Fruit fly (Drosophila melanogaster) whole organism, embryonic: ENCODE results near the gene CG32537.

Experiments
- Abd-B ChIP-seq: fragments of 200-800 bp; sonication (Bioruptor generic); optimal IDR thresholded peaks from 2 replicates; lab custom pipeline; 2018; ENCODE audit warnings: missing biosample characterization, mild to moderate bottlenecking, missing genetic modification characterization, moderate library complexity
- Aef1 ChIP-seq: fragments of 200-800 bp; sonication (Bioruptor generic); IDR thresholded peaks from 3 replicates; pipeline ENCODE4 v1.3.6; 2022; ENCODE audit warnings: missing biosample characterization, missing genetic modification characterization
- Awh ChIP-seq: fragments of 200-800 bp; sonication (Bioruptor generic); IDR thresholded peaks from 2 replicates; pipeline ENCODE4, ENCODE4 v1.3.6; 2022; ENCODE audit warnings: missing biosample characterization, missing genetic modification characterization
- Bgb ChIP-seq: fragments of 200-800 bp; sonication (Bioruptor generic); IDR thresholded peaks from 2 replicates; pipeline ENCODE4 v1.3.6; 2022; ENCODE audit warnings: missing biosample characterization, missing genetic modification characterization; ENCODE audit not compliant: partially characterized antibody
- Bteb2 ChIP-seq: fragments of 200-800 bp; sonication (Bioruptor generic); optimal IDR thresholded peaks from 2 replicates; lab custom pipeline; 2016; ENCODE audit warnings: missing biosample characterization, missing genetic modification characterization
- CG11695 ChIP-seq: fragments of 200-800 bp; sonication (Bioruptor generic); IDR thresholded peaks from 3 replicates; pipeline ENCODE4 v1.3.6; 2022; ENCODE audit warnings: missing biosample characterization, missing genetic modification characterization
- CG12155 ChIP-seq: fragments of 200-800 bp; sonication (Bioruptor generic); optimal IDR thresholded peaks from 3 replicates; lab custom pipeline; 2016; ENCODE audit warnings: missing biosample characterization, missing genetic modification characterization
- CG1233 ChIP-seq: fragments of 200-800 bp; sonication (Bioruptor generic); optimal IDR thresholded peaks from 4 replicates; lab custom pipeline; 2018; ENCODE audit warnings: missing biosample characterization, mild to moderate bottlenecking, missing genetic modification characterization
- CG12744 ChIP-seq: fragments of 200-800 bp; sonication (Bioruptor generic); optimal IDR thresholded peaks from 2 replicates; lab custom pipeline; 2016; ENCODE audit warnings: missing biosample characterization, missing genetic modification characterization
- CG14441 ChIP-seq: fragments of 200-800 bp; sonication (Bioruptor generic); IDR thresholded peaks from 2 replicates; pipeline ENCODE4 v1.3.6; 2022; ENCODE audit warnings: missing biosample characterization, missing genetic modification characterization
- CG15514 ChIP-seq: fragments of 200-800 bp; sonication (Bioruptor generic); optimal IDR thresholded peaks from 3 replicates; lab custom pipeline; 2017; ENCODE audit warnings: missing biosample characterization, missing genetic modification characterization, mild to moderate bottlenecking, moderate library complexity, missing genetic modification reagents
- CG16813 ChIP-seq: fragments of 200-800 bp; sonication (Bioruptor generic); IDR thresholded peaks from 3 replicates; pipeline ENCODE4 v1.3.6; 2022; ENCODE audit warnings: missing biosample characterization, missing genetic modification characterization; ENCODE audit not compliant: partially characterized antibody
- CG18619 ChIP-seq: fragments of 200-800 bp; sonication (Bioruptor generic); optimal IDR thresholded peaks from 3 replicates; lab custom pipeline; 2017; ENCODE audit warnings: missing biosample characterization, mild to moderate bottlenecking, missing genetic modification characterization
- CG2712 ChIP-seq: fragments of 200-800 bp; optimal IDR thresholded peaks from 3 replicates; lab custom pipeline; 2019; ENCODE audit warnings: missing biosample characterization, mild to moderate bottlenecking, missing genetic modification characterization, moderate library complexity
- CG3281 ChIP-seq: fragments of 200-800 bp; sonication (Bioruptor generic); optimal IDR thresholded peaks from 3 replicates; lab custom pipeline; 2017; ENCODE audit warnings: missing biosample characterization, mild to moderate bottlenecking, missing genetic modification characterization
- CG4730 ChIP-seq: fragments of 200-800 bp; sonication (Bioruptor generic); IDR thresholded peaks from 2 replicates; pipeline ENCODE4 v1.3.6; 2022; ENCODE audit warnings: missing biosample characterization, missing genetic modification characterization
- CG6654 ChIP-seq: fragments of 200-800 bp; sonication (Bioruptor generic); optimal IDR thresholded peaks from 2 replicates; lab custom pipeline; 2017; ENCODE audit warnings: missing biosample characterization, mild to moderate bottlenecking, missing genetic modification characterization
- CG7987 ChIP-seq: fragments of 200-800 bp; sonication (Bioruptor generic); optimal IDR thresholded peaks from 2 replicates; lab custom pipeline; 2018; ENCODE audit warnings: missing biosample characterization, mild to moderate bottlenecking, missing genetic modification characterization, moderate library complexity
- CG8765 ChIP-seq: fragments of 200-800 bp; sonication (Bioruptor generic); IDR thresholded peaks from 2 replicates; pipeline ENCODE4 v1.3.6; 2022; ENCODE audit warnings: missing biosample characterization, missing genetic modification characterization
- CG9797 ChIP-seq: fragments of 200-800 bp; sonication (Bioruptor generic); optimal IDR thresholded peaks from 3 replicates; lab custom pipeline; 2018; ENCODE audit warnings: missing biosample characterization, mild to moderate bottlenecking, missing genetic modification characterization
- CHES-1-like ChIP-seq: fragments of 200-800 bp; sonication (Bioruptor generic); optimal IDR thresholded peaks from 2 replicates; lab custom pipeline; 2016; ENCODE audit warnings: missing biosample characterization, missing genetic modification characterization
- Dfd ChIP-seq, 2 experiments: fragments of >200 bp; optimal IDR thresholded peaks; 2 replicates each; lab custom pipeline; 2017; ENCODE audit warnings: missing biosample characterization in 2 of 2, missing genetic modification characterization in 2 of 2
- H15 ChIP-seq: fragments of 200-800 bp; sonication (Bioruptor generic); IDR thresholded peaks from 3 replicates; pipeline ENCODE4 v1.3.6; 2022; ENCODE audit warnings: missing biosample characterization, missing genetic modification characterization
- Hsf ChIP-seq: fragments of 200-800 bp; sonication (Bioruptor generic); optimal IDR thresholded peaks from 3 replicates; lab custom pipeline; 2016; ENCODE audit warnings: missing biosample characterization, missing genetic modification characterization
- Med ChIP-seq: fragments of 200-800 bp; sonication (Bioruptor generic); peaks from one replicate; lab custom pipeline; 2016; ENCODE audit warnings: missing biosample characterization, missing genetic modification characterization, mild to moderate bottlenecking, inconsistent platforms, moderate library complexity
- Neu2 ChIP-seq: fragments of 200-800 bp; sonication (Bioruptor generic); optimal IDR thresholded peaks from 3 replicates; lab custom pipeline; 2016; ENCODE audit warnings: missing biosample characterization, missing genetic modification characterization, borderline replicate concordance
- NfI ChIP-seq: fragments of 200-800 bp; sonication (Bioruptor generic); optimal IDR thresholded peaks from 3 replicates; lab custom pipeline; 2018; ENCODE audit warnings: missing biosample characterization, mild to moderate bottlenecking, missing genetic modification characterization, moderate library complexity
- Optix ChIP-seq: fragments of 200-800 bp; sonication (Bioruptor generic); IDR thresholded peaks from 3 replicates; pipeline ENCODE4 v1.3.6; 2022; ENCODE audit warnings: missing biosample characterization, missing genetic modification characterization
- Spps ChIP-seq: fragments of 200-800 bp; sonication (Bioruptor generic); optimal IDR thresholded peaks from 2 replicates; lab custom pipeline; 2018; ENCODE audit warnings: missing biosample characterization, mild to moderate bottlenecking, missing genetic modification characterization
- Xbp1 ChIP-seq: fragments of 200-800 bp; sonication (Bioruptor generic); optimal IDR thresholded peaks from 3 replicates; lab custom pipeline; 2016; ENCODE audit warnings: missing biosample characterization, mild to moderate bottlenecking, missing genetic modification characterization
- ash1 ChIP-seq: fragments of 200-800 bp; sonication (Bioruptor generic); optimal IDR thresholded peaks from 2 replicates; lab custom pipeline; 2018; ENCODE audit warnings: missing biosample characterization, mild to moderate bottlenecking, missing genetic modification characterization
- ato ChIP-seq: fragments of 200-800 bp; sonication (Bioruptor generic); IDR thresholded peaks from 2 replicates; pipeline ENCODE4 v1.3.6; 2022; ENCODE audit warnings: missing biosample characterization, missing genetic modification characterization; ENCODE audit not compliant: partially characterized antibody
- caup ChIP-seq: fragments of 200-800 bp; sonication (Bioruptor generic); optimal IDR thresholded peaks from 3 replicates; lab custom pipeline; 2017; ENCODE audit warnings: missing biosample characterization, mild to moderate bottlenecking, missing genetic modification characterization, moderate library complexity; ENCODE audit not compliant: severe bottlenecking
- chm ChIP-seq: fragments of 200-800 bp; sonication (Bioruptor generic); IDR thresholded peaks from 2 replicates; pipeline ENCODE4 v1.3.6; 2022; ENCODE audit warnings: missing biosample characterization, missing genetic modification characterization
- crp ChIP-seq, 2 experiments: fragments of 200-800 bp; sonication (Bioruptor generic); optimal IDR thresholded peaks; 2 replicates in 1 of 2; 3 replicates in 1 of 2; lab custom pipeline; 2017; ENCODE audit warnings: missing biosample characterization in 2 of 2, missing genetic modification characterization in 2 of 2, mild to moderate bottlenecking in 1 of 2, moderate library complexity in 1 of 2
- fd96Cb ChIP-seq: fragments of 200-800 bp; sonication (Bioruptor generic); optimal IDR thresholded peaks from 2 replicates; lab custom pipeline; 2018; ENCODE audit warnings: missing biosample characterization, mild to moderate bottlenecking, missing genetic modification characterization, moderate library complexity
- grau ChIP-seq: fragments of 200-800 bp; optimal IDR thresholded peaks from 3 replicates; lab custom pipeline; 2019; ENCODE audit warnings: missing biosample characterization, mild to moderate bottlenecking, missing genetic modification characterization, moderate library complexity
- inv ChIP-seq: fragments of 200-800 bp; sonication (Bioruptor generic); IDR thresholded peaks from 2 replicates; pipeline ENCODE4 v1.3.6; 2022; ENCODE audit warnings: missing biosample characterization, missing genetic modification characterization; ENCODE audit not compliant: partially characterized antibody
- lab ChIP-seq: fragments of 200-800 bp; sonication (Bioruptor generic); optimal IDR thresholded peaks from 3 replicates; lab custom pipeline; 2017; ENCODE audit warnings: missing biosample characterization, missing genetic modification characterization, mild to moderate bottlenecking, moderate library complexity, missing genetic modification reagents
- luna ChIP-seq: fragments of 200-800 bp; sonication (Bioruptor generic); optimal IDR thresholded peaks from 2 replicates; lab custom pipeline; 2016; ENCODE audit warnings: missing biosample characterization, missing genetic modification characterization
- nmo ChIP-seq: fragments of 200-800 bp; sonication (Bioruptor generic); optimal IDR thresholded peaks from 2 replicates; lab custom pipeline; 2018; ENCODE audit warnings: missing biosample characterization, mild to moderate bottlenecking, missing genetic modification characterization, moderate library complexity
- pan ChIP-seq, 4 experiments: fragments of >200 bp in 3 of 4; fragments of 200-800 bp in 1 of 4; sonication (Bioruptor generic) in 1 of 4; optimal IDR thresholded peaks in 3 of 4; IDR thresholded peaks in 1 of 4; 2 replicates each; pipeline versions ENCODE4 v1.3.6 to Lab custom; 2017 to 2022; ENCODE audit warnings: missing biosample characterization in 2 of 4, missing genetic modification characterization in 2 of 4, mixed read lengths in 1 of 4
- ranshi ChIP-seq: fragments of 200-800 bp; sonication (Bioruptor generic); IDR thresholded peaks from 2 replicates; pipeline ENCODE4 v1.3.6; 2022; ENCODE audit warnings: missing biosample characterization, missing genetic modification characterization
- sens ChIP-seq: fragments of 200-800 bp; sonication (Bioruptor generic); peaks from one replicate; lab custom pipeline; 2016; ENCODE audit warnings: missing biosample characterization, missing genetic modification characterization
- slbo ChIP-seq: fragments of 200-800 bp; sonication (Bioruptor generic); IDR thresholded peaks from 2 replicates; pipeline ENCODE4 v1.3.6; 2022; ENCODE audit warnings: missing biosample characterization, missing genetic modification characterization
- sna ChIP-seq: fragments of 200-800 bp; sonication (Bioruptor generic); IDR thresholded peaks from 2 replicates; pipeline ENCODE4 v1.3.6; 2022; ENCODE audit warnings: missing biosample characterization, missing genetic modification characterization; ENCODE audit not compliant: partially characterized antibody
- so ChIP-seq: fragments of 200-800 bp; sonication (Bioruptor generic); IDR thresholded peaks from 3 replicates; pipeline ENCODE4 v1.3.6; 2022; ENCODE audit warnings: missing biosample characterization, missing genetic modification characterization
- stc ChIP-seq: fragments of 200-800 bp; sonication (Bioruptor generic); IDR thresholded peaks from 2 replicates; pipeline ENCODE4 v1.3.6; 2022; ENCODE audit warnings: missing biosample characterization, missing genetic modification characterization
- tin ChIP-seq: fragments of 200-800 bp; sonication (Bioruptor generic); optimal IDR thresholded peaks from 3 replicates; lab custom pipeline; 2016; ENCODE audit warnings: missing biosample characterization, missing genetic modification characterization
- wdn ChIP-seq: fragments of 200-800 bp; sonication (Bioruptor generic); IDR thresholded peaks from 2 replicates; pipeline ENCODE4 v1.3.6; 2022; ENCODE audit warnings: missing biosample characterization, missing genetic modification characterization

CG32537 gene

DNA sequence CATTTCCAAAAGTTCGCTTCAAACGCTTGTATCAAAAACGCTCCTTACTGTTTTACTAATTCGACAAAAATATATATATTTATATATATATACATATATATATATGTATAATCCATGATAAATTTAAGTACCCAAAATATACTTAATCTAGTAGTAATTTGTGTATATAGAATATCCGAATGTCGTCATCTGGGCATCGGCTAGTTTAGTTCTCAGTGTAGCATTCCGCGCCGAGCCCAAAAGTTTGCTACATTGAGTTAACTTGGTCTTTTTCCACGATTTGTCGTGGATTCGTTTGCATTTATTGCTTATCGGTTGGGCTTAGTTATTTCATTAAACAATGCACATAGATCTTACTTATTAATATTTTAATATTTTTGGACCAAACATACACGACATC lies 4.9 kb upstream of the CG32537 start (continued):
- TF ChIP-seq CG4730 (GFP tag; lab: Robert Waterston, UW) (no peak), ato (GFP tag; lab: Robert Waterston, UW) (no peak), ash1 (GFP tag; lab: Kevin White, UChicago) (no peak), inv (GFP tag; lab: Robert Waterston, UW) (no peak), CG2712 (peak; percentile 27), CG12744 (no peak), Aef1 (peak; percentile 17; the same call in 1 of the 3 replicates), CG1233 (no peak), ranshi (GFP tag; lab: Robert Waterston, UW) (no peak), luna (GFP tag; lab: Kevin White, UChicago) (no peak), nmo (GFP tag; lab: Kevin White, UChicago) (no peak), wdn (0 out of 2 replicates have a peak, but pooled peaks have one; percentile 31), lab (GFP tag; lab: Kevin White, UChicago) (peak; percentile 37), grau (tag; lab: Kevin White, UChicago) (peak; percentile 26), tin (GFP tag; lab: Kevin White, UChicago) (peak; percentile 3), Bgb (no peak), caup (GFP tag; lab: Kevin White, UChicago) (peak; percentile 22), H15 (GFP tag; lab: Robert Waterston, UW) (no peak), CG15514 (GFP tag; lab: Kevin White, UChicago) (peak; percentile 26), Xbp1 (GFP tag; lab: Kevin White, UChicago) (peak; percentile 35), CG3281 (peak; percentile 22), Hsf (GFP tag; lab: Kevin White, UChicago) (no peak), Optix (GFP tag; lab: Robert Waterston, UW) (no peak), sna (GFP tag; lab: Robert Waterston, UW) (no peak), CG8765 (GFP tag; lab: Robert Waterston, UW) (no peak), CG6654 (GFP tag; lab: Kevin White, UChicago) (no peak), Spps (tag; lab: Kevin White, UChicago) (no peak), sens (peak; percentile 14), Dfd (GFP tag; optimal IDR thresholded peaks at IDR 0.05; lab: Kevin White, UChicago) (no peak), Awh (no peak), NfI (GFP tag; lab: Kevin White, UChicago) (peak; percentile 25), CG12155 (peak; percentile 9), so (GFP tag; lab: Robert Waterston, UW) (no peak), chm (GFP tag; lab: Robert Waterston, UW) (no peak), fd96Cb (tag; lab: Kevin White, UChicago) (peak; percentile 8), CG18619 (GFP tag; lab: Kevin White, UChicago) (no peak), crp (GFP tag; optimal IDR thresholded peaks at IDR 0.05; lab: Kevin White, UChicago) (no peak), slbo (GFP tag; lab: Robert Waterston, UW) (peak; percentile 58), CG16813 (no peak), CHES-1-like (GFP tag; lab: Kevin White, UChicago) (no peak), Abd-B (GFP tag; lab: Kevin White, UChicago) (no peak), CG14441 (GFP tag; lab: Robert Waterston, UW) (peak; percentile 63; the same call in 1 of the 2 replicates), pan (optimal IDR thresholded peaks at IDR 0.05; lab: Kevin White, UChicago) (no peak), pan (GFP tag; optimal IDR thresholded peaks at IDR 0.05 in 1 of 2, IDR thresholded peaks at IDR 0.05 in 1 of 2) (peak in 1 of 2 experiments; percentile 45), Neu2 (GFP tag; lab: Kevin White, UChicago) (no peak), CG11695 (peak; percentile 27; the same call in 1 of the 3 replicates), stc (no peak), Med (GFP tag; lab: Kevin White, UChicago) (peak; percentile 75), CG7987 (no peak), CG9797 (GFP tag; lab: Kevin White, UChicago) (no peak), Bteb2 (GFP tag; lab: Kevin White, UChicago) (no peak)
